Worm (Caenorhabditis elegans) whole organism, L4 larva: ENCODE measurements around the gene fozi-1.

Source experiments
- F26F4.8 ChIP-seq: fragments of 200-800 bp; sonication (Bioruptor generic); conservative IDR thresholded peaks from 2 replicates; pipeline ENCODE4 v1.3.6; 2022; ENCODE audit warnings: missing genetic modification characterization, missing compliant biosample characterization
- F49E8.2 ChIP-seq: sonication (generic microtip); optimal IDR thresholded peaks from 2 replicates; lab custom pipeline; 2016; ENCODE audit warnings: missing compliant biosample characterization, mild to moderate bottlenecking, missing genetic modification characterization, borderline replicate concordance
- T20F7.1 ChIP-seq: fragments of 200-800 bp; sonication (Bioruptor generic); optimal IDR thresholded peaks from 2 replicates; lab custom pipeline; 2018; ENCODE audit warnings: mild to moderate bottlenecking, missing genetic modification characterization, missing compliant biosample characterization
- T26A8.4 ChIP-seq: fragments of 200-800 bp; sonication (Bioruptor generic); IDR thresholded peaks from 2 replicates; pipeline ENCODE4 v1.3.6; 2022; ENCODE audit warnings: missing genetic modification characterization, missing compliant biosample characterization
- Y105C5A.15 ChIP-seq: fragments of 200-800 bp; sonication (Bioruptor generic); IDR thresholded peaks from 2 replicates; pipeline ENCODE4 v1.3.6; 2022; ENCODE audit warnings: missing genetic modification characterization, missing compliant biosample characterization
- aha-1 ChIP-seq: fragments of 150-350 bp; peaks from one replicate; lab custom pipeline; 2014; ENCODE audit warnings: missing biosample characterization, missing genetic modification characterization
- ama-1 ChIP-seq: fragments of 150-350 bp; optimal IDR thresholded peaks from 2 replicates; lab custom pipeline; 2014; ENCODE audit warnings: inconsistent platforms, mixed read lengths
- ceh-28 ChIP-seq: fragments of 150-350 bp; optimal IDR thresholded peaks from 2 replicates; lab custom pipeline; 2014; ENCODE audit warnings: missing biosample characterization, missing genetic modification reagents, missing genetic modification characterization
- ceh-32 ChIP-seq: sonication (generic microtip); optimal IDR thresholded peaks from 2 replicates; lab custom pipeline; 2016; ENCODE audit warnings: mild to moderate bottlenecking, missing genetic modification characterization, missing compliant biosample characterization; ENCODE audit not compliant: poor library complexity
- ceh-62 ChIP-seq: sonication (generic microtip); optimal IDR thresholded peaks from 2 replicates; lab custom pipeline; 2017; ENCODE audit warnings: missing biosample characterization, missing genetic modification characterization
- cey-2 ChIP-seq: sonication (generic microtip); optimal IDR thresholded peaks from 3 replicates; lab custom pipeline; 2017; ENCODE audit warnings: missing genetic modification characterization, mild to moderate bottlenecking, missing compliant biosample characterization, antibody characterized with exemption, borderline replicate concordance; ENCODE audit not compliant: insufficient read depth
- ctbp-1 ChIP-seq: fragments of 200-800 bp; sonication (Bioruptor generic); IDR thresholded peaks from 2 replicates; pipeline ENCODE4 v1.3.6; 2022; ENCODE audit warnings: missing genetic modification reagents, missing genetic modification characterization, missing compliant biosample characterization
- daf-16 ChIP-seq, 3 experiments: sonication (generic microtip); optimal IDR thresholded peaks; 2 replicates each; lab custom pipeline; 2016 to 2017; ENCODE audit warnings: missing genetic modification characterization in 3 of 3, missing genetic modification reagents in 3 of 3, mild to moderate bottlenecking in 2 of 3, missing compliant biosample characterization in 2 of 3, missing biosample characterization in 1 of 3, moderate library complexity in 1 of 3
- daf-19 ChIP-seq: fragments of 200-800 bp; sonication (Bioruptor generic); conservative IDR thresholded peaks from 2 replicates; pipeline ENCODE4 v1.3.6; 2022; ENCODE audit warnings: missing genetic modification characterization, missing compliant biosample characterization
- dmd-6 ChIP-seq: fragments of 200-800 bp; sonication (Bioruptor generic); IDR thresholded peaks from 2 replicates; pipeline ENCODE4 v1.3.6; 2022; ENCODE audit warnings: missing genetic modification reagents, missing genetic modification characterization, missing compliant biosample characterization
- dmd-9 ChIP-seq: fragments of 200-800 bp; sonication (Bioruptor generic); IDR thresholded peaks from 2 replicates; pipeline ENCODE4 v1.3.6; 2022; ENCODE audit warnings: missing genetic modification reagents, missing genetic modification characterization, missing compliant biosample characterization
- dpl-1 ChIP-seq: fragments of 150-350 bp; optimal IDR thresholded peaks from 2 replicates; lab custom pipeline; 2014; ENCODE audit warnings: missing biosample characterization, missing genetic modification reagents, missing genetic modification characterization
- fkh-10 ChIP-seq: fragments of 150-350 bp; optimal IDR thresholded peaks from 2 replicates; lab custom pipeline; 2014; ENCODE audit warnings: missing biosample characterization, missing genetic modification reagents, missing genetic modification characterization
- hif-1 ChIP-seq, 2 experiments: sonication (generic microtip); optimal IDR thresholded peaks; 2 replicates each; lab custom pipeline; 2016 to 2017; ENCODE audit warnings: missing compliant biosample characterization in 2 of 2, missing genetic modification characterization in 2 of 2, missing genetic modification reagents in 2 of 2, missing genotype in 2 of 2, mild to moderate bottlenecking in 1 of 2
- hlh-11 ChIP-seq: fragments of 200-800 bp; sonication (Bioruptor generic); optimal IDR thresholded peaks from 2 replicates; lab custom pipeline; 2018; ENCODE audit warnings: mild to moderate bottlenecking, missing genetic modification characterization, missing compliant biosample characterization
- hlh-30 ChIP-seq: sonication (generic microtip); optimal IDR thresholded peaks from 2 replicates; lab custom pipeline; 2017; ENCODE audit warnings: antibody characterized with exemption, mild to moderate bottlenecking, missing genetic modification characterization, missing compliant biosample characterization; ENCODE audit not compliant: insufficient read depth
- hmg-1.1 ChIP-seq: fragments of 200-800 bp; sonication (Bioruptor generic); IDR thresholded peaks from 2 replicates; pipeline ENCODE4 v1.3.6; 2022; ENCODE audit warnings: missing genetic modification reagents, missing genetic modification characterization, missing compliant biosample characterization
- jun-1 ChIP-seq: fragments of 150-350 bp; optimal IDR thresholded peaks from 2 replicates; lab custom pipeline; 2014; ENCODE audit warnings: missing biosample characterization, missing genetic modification reagents, missing genetic modification characterization
- lir-3 ChIP-seq: sonication (generic microtip); optimal IDR thresholded peaks from 2 replicates; lab custom pipeline; 2016; ENCODE audit warnings: mild to moderate bottlenecking, missing genetic modification characterization, missing compliant biosample characterization
- lsy-2 ChIP-seq, 2 experiments: fragments of 150-350 bp in 1 of 2; sonication (generic microtip) in 1 of 2; optimal IDR thresholded peaks; 2 replicates each; lab custom pipeline; 2014 to 2017; ENCODE audit warnings: missing biosample characterization in 2 of 2, missing genetic modification characterization in 2 of 2
- madf-9 ChIP-seq: fragments of 200-800 bp; sonication (Bioruptor generic); conservative IDR thresholded peaks from 2 replicates; pipeline ENCODE4 v1.3.6; 2022; ENCODE audit warnings: missing genetic modification reagents, missing genetic modification characterization, missing compliant biosample characterization
- mxl-3 ChIP-seq: fragments of 200-800 bp; sonication (Bioruptor generic); optimal IDR thresholded peaks from 2 replicates; lab custom pipeline; 2018; ENCODE audit warnings: mild to moderate bottlenecking, missing genetic modification characterization, missing compliant biosample characterization
- nhr-102 ChIP-seq: sonication (generic microtip); optimal IDR thresholded peaks from 2 replicates; lab custom pipeline; 2016; ENCODE audit warnings: mild to moderate bottlenecking, missing genetic modification characterization, moderate library complexity, missing compliant biosample characterization
- nhr-111 ChIP-seq: fragments of 200-800 bp; sonication (Bioruptor generic); optimal IDR thresholded peaks from 2 replicates; lab custom pipeline; 2018; ENCODE audit warnings: mild to moderate bottlenecking, missing genetic modification characterization, missing compliant biosample characterization
- nhr-28 ChIP-seq: fragments of 150-350 bp; optimal IDR thresholded peaks from 2 replicates; lab custom pipeline; 2014; ENCODE audit warnings: missing biosample characterization, missing genetic modification characterization
- pha-4 ChIP-seq, 2 experiments: fragments of 150-350 bp in 1 of 2; fragments of 200-800 bp in 1 of 2; sonication (Bioruptor generic) in 1 of 2; IDR thresholded peaks in 1 of 2; optimal IDR thresholded peaks in 1 of 2; 2 replicates each; pipeline versions ENCODE4 v1.3.6 to Lab custom; 2014 to 2022; ENCODE audit warnings: missing genetic modification characterization in 2 of 2, missing genetic modification reagents in 2 of 2, missing biosample characterization in 1 of 2, missing compliant biosample characterization in 1 of 2
- pqm-1 ChIP-seq: sonication (generic microtip); optimal IDR thresholded peaks from 2 replicates; lab custom pipeline; 2017; ENCODE audit warnings: missing biosample characterization, missing genetic modification characterization
- set-16 ChIP-seq: fragments of 200-800 bp; sonication (Bioruptor generic); IDR thresholded peaks from 2 replicates; pipeline ENCODE4 v1.3.6; 2022; ENCODE audit warnings: missing genetic modification reagents, missing genetic modification characterization, missing compliant biosample characterization
- skn-1 ChIP-seq: fragments of 150-350 bp; optimal IDR thresholded peaks from 2 replicates; lab custom pipeline; 2014; ENCODE audit warnings: missing biosample characterization, missing genetic modification characterization
- tra-1 ChIP-seq: fragments of 200-800 bp; sonication (Bioruptor generic); IDR thresholded peaks from 2 replicates; pipeline ENCODE4 v1.3.6; 2022; ENCODE audit warnings: missing genetic modification reagents, missing genetic modification characterization, missing compliant biosample characterization
- unc-130 ChIP-seq: sonication (generic microtip); optimal IDR thresholded peaks from 2 replicates; lab custom pipeline; 2016; ENCODE audit warnings: missing genetic modification reagents, missing genetic modification characterization, missing compliant biosample characterization
- unc-62 ChIP-seq, 3 experiments: fragments of 150-350 bp in 1 of 3; sonication (generic microtip); optimal IDR thresholded peaks in 2 of 3; peaks in 1 of 3; 1 replicate in 1 of 3; 2 replicates in 2 of 3; lab custom pipeline; 2014 to 2017; ENCODE audit warnings: missing biosample characterization in 3 of 3, missing genetic modification characterization in 3 of 3, missing genetic modification reagents in 3 of 3, missing genotype in 1 of 3
- zip-11 ChIP-seq: fragments of 200-800 bp; sonication (Bioruptor generic); IDR thresholded peaks from 2 replicates; pipeline ENCODE4 v1.3.6; 2022; ENCODE audit warnings: missing genetic modification characterization, missing compliant biosample characterization

Gene fozi-1

DNA sequence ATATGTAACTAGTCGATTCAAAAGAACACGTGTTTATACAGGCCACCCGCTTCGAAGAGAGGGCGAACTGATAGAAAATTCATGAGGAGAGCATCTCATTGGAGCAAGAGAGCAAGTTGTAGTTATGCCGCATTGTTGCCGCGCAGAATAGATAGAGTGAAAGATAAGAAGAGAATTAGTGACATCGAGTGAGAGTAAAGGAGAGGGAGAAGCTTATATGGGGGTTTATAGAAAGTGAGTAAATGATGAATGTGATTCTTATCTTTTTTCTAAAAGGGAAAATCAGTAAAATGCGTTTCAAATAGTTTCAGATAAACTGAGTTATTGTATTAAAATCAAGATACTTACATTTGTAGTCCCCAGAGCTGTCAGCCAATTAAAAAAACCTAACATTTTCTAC lies 11.4 kb upstream of the fozi-1 start:
- TF ChIP-seq aha-1 (tag; lab: Kevin White, UChicago) (peak; percentile 88), hlh-30 (tag; lab: Kevin White, UChicago) (no peak), mxl-3 (GFP tag; lab: Kevin White, UChicago) (peak; percentile 6), hlh-11 (tag; lab: Kevin White, UChicago) (peak; percentile 19), unc-62 (GFP tag; optimal IDR thresholded peaks at IDR 0.05 in 1 of 2; lab: Kevin White, UChicago) (no peak), unc-62 (tag; optimal IDR thresholded peaks at IDR 0.05; lab: Kevin White, UChicago) (no peak)
- TF ChIP-seq, all 104 proteins: peak for 3

ce11 chrIII:9271389-9271918 lies 10.1 kb upstream of the fozi-1 start:
- TF ChIP-seq unc-62 (GFP tag; optimal IDR thresholded peaks at IDR 0.05 in 1 of 2; lab: Kevin White, UChicago), result peak in 1 of 2 experiments; percentile 90
- no peak for TF ChIP-seq unc-62 (tag; optimal IDR thresholded peaks at IDR 0.05; lab: Kevin White, UChicago)
- TF ChIP-seq jun-1 (tag; lab: Kevin White, UChicago), result no peak
- TF ChIP-seq ctbp-1, result 0 out of 2 replicates have a peak, but pooled peaks have one; percentile 32
- TF ChIP-seq T20F7.1, result no peak
- TF ChIP-seq, all 104 proteins: peak for 2

- TF ChIP-seq hif-1 (tag; optimal IDR thresholded peaks at IDR 0.05; lab: Kevin White, UChicago) (no peak), ctbp-1 (no peak), lsy-2 (tag; optimal IDR thresholded peaks at IDR 0.05; lab: Kevin White, UChicago) (peak in 1 of 2 experiments; percentile 6), daf-19 (GFP tag; lab: Robert Waterston, UW) (no peak), hlh-30 (tag; lab: Kevin White, UChicago) (peak; percentile 36), madf-9 (GFP tag; lab: Robert Waterston, UW) (no peak), hmg-1.1 (0 out of 2 replicates have a peak, but pooled peaks have one; percentile 16)
These were observed 9.5 kb upstream of the fozi-1 start for ce11 chrIII:9272107-9272506.

DNA sequence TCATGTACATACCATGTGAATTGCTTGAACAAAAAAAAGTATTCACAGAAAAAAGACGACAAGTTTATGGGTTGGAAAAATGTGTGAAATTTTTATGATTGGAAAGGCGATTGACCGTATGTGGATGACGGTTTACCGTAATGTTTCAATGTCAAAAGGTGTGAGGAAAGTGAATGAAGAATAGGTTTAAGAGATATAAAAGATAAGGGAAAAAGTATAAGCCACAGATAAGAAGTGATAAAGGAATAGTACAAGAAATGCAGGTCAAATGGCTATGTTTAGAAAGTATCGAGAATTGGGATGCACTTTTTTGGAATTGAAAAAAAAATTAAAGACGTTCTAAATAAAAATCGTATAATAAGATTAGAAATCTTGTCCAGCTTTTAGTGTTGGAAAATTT lies 3.8 kb upstream of the fozi-1 start:
- TF ChIP-seq unc-130, result no peak
- peak; percentile 2 for TF ChIP-seq nhr-28 (tag; lab: Kevin White, UChicago)
- no peak for TF ChIP-seq cey-2 (tag; lab: Kevin White, UChicago)

DNA sequence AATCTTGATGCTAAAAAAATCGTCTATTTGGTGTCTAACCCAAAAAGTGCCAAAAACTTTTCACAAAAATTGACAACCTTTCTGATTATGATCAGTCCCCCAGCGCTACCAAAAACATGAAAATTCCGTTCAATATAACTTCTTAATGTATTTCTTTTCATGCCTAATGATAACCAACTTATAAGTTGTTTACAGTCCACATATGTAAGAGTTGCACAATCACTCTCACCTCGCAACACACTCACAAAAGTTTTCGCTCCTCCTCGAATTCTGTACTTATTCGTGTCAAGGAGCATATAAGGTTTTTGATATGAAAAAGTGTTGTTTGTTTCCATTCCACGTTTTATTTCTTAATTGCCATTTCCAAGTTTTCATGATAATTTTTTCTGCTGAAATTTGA lies 7.0 kb downstream of the fozi-1 start:
- TF ChIP-seq set-16 (GFP tag; lab: Robert Waterston, UW), result no peak
- peak; percentile 53 for TF ChIP-seq pqm-1 (tag; lab: Kevin White, UChicago)
- no peak for TF ChIP-seq nhr-28 (tag; lab: Kevin White, UChicago)
- TF ChIP-seq dmd-6 (GFP tag; lab: Robert Waterston, UW), result 0 out of 2 replicates have a peak, but pooled peaks have one; percentile 9
- TF ChIP-seq T26A8.4 (GFP tag; lab: Robert Waterston, UW), result no peak
- no peak for TF ChIP-seq ceh-32 (tag; lab: Kevin White, UChicago)
- no peak for TF ChIP-seq daf-16 (GFP tag; optimal IDR thresholded peaks at IDR 0.05; lab: Kevin White, UChicago)
- peak; percentile 92 for TF ChIP-seq daf-16 (tag; optimal IDR thresholded peaks at IDR 0.05; lab: Kevin White, UChicago)
- no peak for TF ChIP-seq ama-1
- TF ChIP-seq tra-1 (GFP tag; lab: Robert Waterston, UW), result no peak
- TF ChIP-seq, all 104 proteins: peak for 3

ce11 chrIII:9289815-9290214 lies 8.2 kb downstream of the fozi-1 start:
- TF ChIP-seq Y105C5A.15 (GFP tag; lab: Robert Waterston, UW) (no peak), zip-11 (GFP tag; lab: Robert Waterston, UW) (no peak), madf-9 (GFP tag; lab: Robert Waterston, UW) (no peak), skn-1 (tag; lab: Kevin White, UChicago) (no peak), lir-3 (tag; lab: Kevin White, UChicago) (no peak), ceh-28 (no peak), nhr-111 (GFP tag; lab: Kevin White, UChicago) (no peak), dmd-9 (GFP tag; lab: Robert Waterston, UW) (no peak), dpl-1 (no peak), set-16 (GFP tag; lab: Robert Waterston, UW) (no peak), hmg-1.1 (no peak), F26F4.8 (GFP tag; lab: Robert Waterston, UW) (no peak), F49E8.2 (tag; lab: Kevin White, UChicago) (no peak), fkh-10 (GFP tag; lab: Kevin White, UChicago) (no peak), ceh-62 (tag; lab: Kevin White, UChicago) (no peak), cey-2 (tag; lab: Kevin White, UChicago) (no peak), pha-4 (GFP tag; IDR thresholded peaks at IDR 0.05; lab: Robert Waterston, UW) (no peak), pha-4 (tag; optimal IDR thresholded peaks at IDR 0.05; lab: Kevin White, UChicago) (no peak), nhr-102 (tag; lab: Kevin White, UChicago) (peak; percentile 47)
